Fruit fly (Drosophila melanogaster) whole organism, adult: ENCODE data around the gene Tgi.

Source experiments
- CG11617 ChIP-seq: fragments of 200-800 bp; sonication (Bioruptor generic); optimal IDR thresholded peaks from 2 replicates; lab custom pipeline; 2017; ENCODE audit warnings: mild to moderate bottlenecking, missing biosample characterization, missing genetic modification reagents, missing genetic modification characterization
- Clk ChIP-seq: fragments of 200-800 bp; sonication (Bioruptor generic); optimal IDR thresholded peaks from 2 replicates; lab custom pipeline; 2017; ENCODE audit warnings: missing biosample characterization, missing genetic modification characterization
- Hr96 ChIP-seq: fragments of 200-800 bp; sonication (Bioruptor generic); optimal IDR thresholded peaks from 2 replicates; lab custom pipeline; 2016; ENCODE audit warnings: missing biosample characterization, missing genetic modification characterization
- cic ChIP-seq: fragments of 200-800 bp; sonication (Bioruptor generic); optimal IDR thresholded peaks from 2 replicates; lab custom pipeline; 2017; ENCODE audit warnings: missing biosample characterization, mild to moderate bottlenecking, missing genetic modification characterization, moderate library complexity
- kay ChIP-seq: fragments of 200-800 bp; sonication (Bioruptor generic); peaks from one replicate; lab custom pipeline; 2016; ENCODE audit warnings: missing biosample characterization, missing genetic modification characterization, borderline replicate concordance
- ovo ChIP-seq: fragments of 200-800 bp; sonication (Bioruptor generic); optimal IDR thresholded peaks from 2 replicates; lab custom pipeline; 2016; ENCODE audit warnings: missing biosample characterization, missing genetic modification characterization

DNA sequence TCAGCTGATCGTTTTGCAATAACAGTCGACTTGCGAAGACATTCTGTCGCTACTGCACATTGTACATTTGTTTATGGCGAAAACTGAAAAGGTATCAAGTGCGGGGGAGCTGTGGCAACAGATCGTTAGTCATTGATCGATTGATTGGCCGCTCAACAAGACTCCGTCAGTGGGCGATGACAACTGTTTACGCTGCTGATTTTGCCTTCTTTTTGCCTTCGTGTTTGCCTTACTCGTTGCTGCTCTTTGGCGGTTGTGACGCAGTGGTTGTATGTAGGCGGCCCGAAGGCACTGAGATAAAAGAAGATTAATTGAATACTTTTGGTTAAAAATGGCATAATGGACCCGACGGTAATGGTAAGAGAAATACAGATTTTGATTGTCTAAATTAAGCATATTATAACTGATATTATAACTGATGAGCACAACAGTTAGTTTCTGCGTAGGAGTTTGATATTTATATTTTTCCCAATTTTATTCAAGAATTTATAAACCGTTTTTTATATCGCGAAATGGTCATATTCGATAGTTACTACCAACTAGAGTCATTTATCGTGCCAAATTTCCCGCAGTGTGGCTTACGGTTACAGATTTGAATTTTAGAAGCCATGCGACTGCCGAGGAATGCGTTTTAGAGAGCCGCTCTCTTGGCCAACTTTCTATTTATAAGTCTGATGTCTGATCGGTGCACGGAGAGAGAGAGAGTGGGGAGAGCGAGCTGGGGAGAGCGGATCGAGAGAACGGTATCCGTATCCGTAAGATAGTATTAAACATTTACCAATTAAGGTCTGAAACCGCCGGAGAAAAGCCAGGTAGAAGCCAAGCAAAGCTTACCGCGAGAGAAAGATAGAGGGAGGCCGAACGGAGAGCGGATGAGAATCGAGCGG lies 9.8 kb upstream of the Tgi start:
- peak; percentile 26 for TF ChIP-seq cic (GFP tag; lab: Kevin White, UChicago)
- peak; percentile 32 for TF ChIP-seq Hr96 (GFP tag; lab: Kevin White, UChicago)
- peak; percentile 75 for TF ChIP-seq Clk (GFP tag; lab: Kevin White, UChicago)
- TF ChIP-seq kay (GFP tag; lab: Kevin White, UChicago) = peak; percentile 98
- TF ChIP-seq CG11617 = peak; percentile 88
- TF ChIP-seq ovo (GFP tag; lab: Kevin White, UChicago) = no peak
